Worm (Caenorhabditis elegans): Measurements from ENCODE around the gene lgc-19.

lgc-19 gene

DNA sequence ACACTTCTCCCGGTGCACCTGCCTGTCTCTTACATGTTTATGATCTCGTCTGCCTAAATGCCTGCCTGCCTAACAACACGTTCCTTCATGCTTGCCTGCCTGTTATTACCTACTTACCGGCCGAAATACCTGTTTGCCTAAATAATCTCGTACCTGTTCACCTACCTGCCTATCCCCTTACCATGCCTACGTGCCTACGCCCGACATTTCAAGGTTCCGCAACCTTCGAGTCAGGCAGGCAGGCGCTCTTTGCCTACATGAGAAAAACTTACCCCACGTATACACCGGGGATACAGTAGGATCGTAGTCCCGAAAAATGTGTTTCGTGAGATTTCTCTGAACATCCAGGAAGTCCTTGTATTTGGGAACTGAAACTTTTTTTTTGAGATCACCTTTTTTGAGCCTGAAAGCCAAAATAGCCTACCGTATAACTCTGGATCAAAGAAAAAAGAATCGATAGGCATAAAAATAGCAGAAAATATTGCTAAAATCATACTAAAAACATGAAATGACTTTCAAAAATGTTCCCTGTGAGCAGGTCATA lies at the start of gene lgc-19:
TSS of gene lgc-19 (minus strand) at position 494 of the 544 bp plus-strand sequence.
- TF ChIP-seq fos-1 (tag; optimal IDR thresholded peaks at IDR 0.05) (no peak), unc-62 (GFP tag; optimal IDR thresholded peaks at IDR 0.05 in 1 of 2) (peak in 1 of 2 experiments; percentile 87), unc-62 (tag; optimal IDR thresholded peaks at IDR 0.05) (no peak), aha-1 (tag) (peak; percentile 54), ZK337.2 (GFP tag; IDR thresholded peaks at IDR 0.05) (no peak), Y5F2A.4 (GFP tag; optimal IDR thresholded peaks at IDR 0.05) (no peak), mxl-2 (GFP tag; conservative IDR thresholded peaks at IDR 0.05) (no peak), hmg-1.1 (GFP tag; IDR thresholded peaks at IDR 0.05) (no peak), egl-27 (tag; optimal IDR thresholded peaks at IDR 0.05) (no peak), mep-1 (tag; optimal IDR thresholded peaks at IDR 0.05) (no peak), F10B5.3 (tag; optimal IDR thresholded peaks at IDR 0.05) (no peak), ama-1 (optimal IDR thresholded peaks at IDR 0.05) (no peak), R02D3.7 (tag; optimal IDR thresholded peaks at IDR 0.05) (no peak), zfp-3 (GFP tag; conservative IDR thresholded peaks at IDR 0.05) (no peak)

DNA sequence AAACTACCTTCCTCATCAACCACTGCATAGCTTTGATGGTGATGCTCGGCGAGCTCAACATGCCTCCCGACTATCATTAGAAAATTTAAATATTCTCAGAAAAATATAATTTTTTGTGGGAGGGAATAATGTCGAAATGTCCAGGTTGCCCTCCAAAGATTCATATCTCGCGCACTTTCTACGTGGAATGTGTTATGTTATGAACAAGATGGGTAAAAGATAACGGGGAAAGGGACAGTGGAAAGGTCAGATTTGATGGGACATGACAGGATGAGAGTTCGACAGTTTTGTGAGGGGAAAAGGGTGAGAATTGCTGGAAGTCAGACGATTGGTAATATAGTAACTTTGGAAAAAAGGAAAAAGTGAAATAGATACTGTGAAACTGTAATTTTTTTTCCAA lies 43.8 kb upstream of the lgc-19 start:
- TF ChIP-seq ama-1 (optimal IDR thresholded peaks at IDR 0.05) (no peak), ceh-20 (GFP tag; IDR thresholded peaks at IDR 0.05) (no peak), zip-11 (GFP tag; IDR thresholded peaks at IDR 0.05) (no peak), mdl-1 (tag; optimal IDR thresholded peaks at IDR 0.05) (no peak)

DNA sequence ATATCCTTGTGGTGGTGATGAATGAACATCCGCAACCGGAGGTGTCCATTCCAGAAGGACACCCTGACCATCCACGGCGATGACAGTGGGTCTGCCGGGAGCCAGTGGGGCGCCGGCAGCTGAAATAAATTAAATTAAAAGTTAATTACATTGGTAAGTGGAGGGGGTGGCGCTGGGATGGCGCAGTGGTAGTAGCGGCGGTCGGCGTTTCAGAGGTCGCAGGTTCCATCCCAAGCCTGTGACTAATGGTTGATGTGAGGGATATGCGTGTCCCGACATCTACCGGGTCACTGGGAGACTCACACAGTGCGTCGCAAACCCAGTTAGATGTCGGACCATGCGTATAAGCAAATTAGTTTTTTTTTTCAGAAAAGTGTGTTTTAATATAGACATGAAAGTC lies 43.0 kb upstream of the lgc-19 start:
- TF ChIP-seq snpc-1.2 (GFP tag; IDR thresholded peaks at IDR 0.05) (peak; percentile 88), T20F7.1 (GFP tag; optimal IDR thresholded peaks at IDR 0.05) (no peak), set-16 (GFP tag; IDR thresholded peaks at IDR 0.05) (peak; percentile 41; the same call in 1 of the 2 replicates)

DNA sequence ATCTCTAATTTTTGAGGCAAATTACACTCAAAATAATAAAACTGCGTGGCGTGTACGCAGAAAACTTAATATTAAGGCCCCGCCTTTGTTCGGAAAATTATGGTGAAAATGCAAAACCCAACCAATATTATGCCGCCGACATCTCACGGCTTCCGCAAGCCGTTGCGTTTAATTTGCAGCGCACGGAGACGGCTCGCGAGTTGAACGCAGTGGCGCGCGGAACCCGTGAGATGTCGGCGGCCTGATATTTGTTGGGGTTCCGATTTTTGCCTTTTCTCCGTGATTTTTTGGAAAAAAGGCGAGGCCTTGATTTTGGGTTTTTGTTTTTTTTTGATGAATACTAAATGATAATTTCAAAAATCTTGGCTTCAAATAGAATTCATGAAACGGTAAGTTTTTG lies 38.5 kb upstream of the lgc-19 start:
- TF ChIP-seq lin-1 (GFP tag; IDR thresholded peaks at IDR 0.05): no peak
- peak in 1 of 2 experiments; percentile 32 for TF ChIP-seq unc-62 (GFP tag; optimal IDR thresholded peaks at IDR 0.05 in 1 of 2)
- TF ChIP-seq unc-62 (tag; optimal IDR thresholded peaks at IDR 0.05): no peak

DNA sequence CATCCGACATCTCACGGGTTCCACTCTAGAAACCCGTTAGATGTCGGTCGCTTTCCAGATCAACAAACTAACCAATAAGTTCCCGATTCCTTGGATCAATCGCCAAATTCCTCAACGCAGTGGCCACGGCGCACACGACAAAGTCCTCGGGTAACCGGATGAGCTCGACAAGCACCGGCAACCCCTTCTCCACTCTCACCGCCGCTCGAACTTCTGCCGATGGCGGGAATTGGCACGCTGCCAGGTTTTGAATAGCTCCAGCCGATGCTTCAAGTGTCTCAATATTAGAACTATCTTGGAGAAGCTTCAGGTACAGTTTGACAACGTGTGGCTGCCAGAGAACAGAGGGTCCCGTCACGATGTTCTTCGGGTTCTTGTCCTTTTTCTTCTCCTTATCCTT lies 37.2 kb upstream of the lgc-19 start:
- TF ChIP-seq T26A8.4 (GFP tag; IDR thresholded peaks at IDR 0.05) (no peak), ztf-7 (tag; optimal IDR thresholded peaks at IDR 0.05) (no peak), set-16 (GFP tag; IDR thresholded peaks at IDR 0.05) (peak; percentile 64)

DNA sequence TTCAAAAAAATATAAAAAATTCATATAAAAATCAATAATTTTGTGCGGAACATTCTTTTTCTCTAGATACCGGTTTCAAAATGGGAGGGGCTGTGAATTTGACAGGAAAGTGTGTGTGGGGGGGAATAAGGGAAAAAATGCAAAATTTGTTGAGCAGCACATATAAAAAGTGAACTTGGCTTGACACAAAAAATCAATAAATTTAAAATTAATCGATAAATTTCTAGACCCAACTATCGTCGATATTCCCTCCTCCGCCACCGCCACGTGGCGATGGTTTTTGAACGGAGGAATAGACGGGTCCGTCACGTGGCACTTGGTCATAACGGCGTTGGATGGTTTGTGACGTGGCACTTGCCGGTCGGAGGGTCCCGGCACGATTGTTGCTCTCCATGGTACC lies 35.4 kb upstream of the lgc-19 start:
- no peak for TF ChIP-seq duxl-1 (tag; optimal IDR thresholded peaks at IDR 0.05; ENCODE audit: poor library complexity)
- peak; percentile 60 for TF ChIP-seq ceh-28 (tag; optimal IDR thresholded peaks at IDR 0.05)
- 0 out of 2 replicates have a peak, but pooled peaks have one; percentile 47 for TF ChIP-seq snpc-1.2 (GFP tag; IDR thresholded peaks at IDR 0.05)

DNA sequence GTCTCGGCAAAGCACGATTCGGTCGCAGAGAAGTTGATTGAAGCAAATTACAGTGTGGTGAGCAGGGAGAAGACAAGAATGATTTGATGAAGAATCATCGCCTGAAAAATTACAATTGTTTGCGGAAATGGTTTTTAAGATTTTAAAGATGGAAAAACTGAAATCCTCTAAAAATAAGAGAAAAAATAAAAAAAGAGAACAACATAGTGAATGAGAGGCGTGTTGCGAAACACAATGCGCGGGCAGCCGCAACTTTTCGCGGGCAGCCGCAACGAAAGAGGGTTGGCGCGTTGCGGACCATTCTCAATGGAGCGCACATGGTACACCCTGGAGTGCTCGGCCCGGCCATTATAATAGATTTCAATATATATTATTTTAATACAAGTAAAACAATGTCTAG lies 32.0 kb upstream of the lgc-19 start, which contains the start of gene Y105C5B.20:
TSS of gene Y105C5B.20 (minus strand) at position 101 of the 400 bp plus-strand sequence.
- TF ChIP-seq aha-1 (tag) (peak; percentile 72), F26F4.8 (GFP tag; conservative IDR thresholded peaks at IDR 0.05) (no peak)

DNA sequence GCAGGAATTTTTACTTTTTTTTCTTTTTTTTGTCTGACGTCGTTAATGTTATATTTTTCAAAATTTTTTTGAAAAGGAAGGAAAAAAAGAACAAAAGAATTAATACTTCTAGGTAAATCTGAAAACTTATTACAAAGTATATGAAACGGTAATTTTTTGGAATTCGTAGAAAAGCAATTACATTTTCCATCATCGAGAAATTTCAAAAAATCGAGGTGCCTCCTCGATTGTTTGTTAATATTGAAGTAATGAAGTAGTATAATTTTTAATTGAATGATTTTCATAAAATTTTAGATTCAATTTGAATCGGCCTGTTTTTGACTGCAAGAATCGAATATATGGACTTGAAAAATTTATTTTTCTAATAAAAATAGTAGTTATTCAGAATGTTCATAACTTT lies 28.9 kb upstream of the lgc-19 start:
- TF ChIP-seq snpc-1.2 (GFP tag; IDR thresholded peaks at IDR 0.05) (peak; percentile 75), T20F7.1 (GFP tag; optimal IDR thresholded peaks at IDR 0.05) (no peak)

Measured in whole organism, L4 larva.